Worm (Caenorhabditis elegans) whole organism, midembryonic: ENCODE results near the gene nhr-90.

ENCODE experiments used
- T22C8.4 ChIP-seq: fragments of 200-800 bp; sonication (Bioruptor generic); IDR thresholded peaks from 2 replicates; pipeline ENCODE4 v1.3.6; 2022; ENCODE audit warnings: missing genetic modification characterization, missing compliant biosample characterization
- cog-1 ChIP-seq: sonication (generic microtip); optimal IDR thresholded peaks from 2 replicates; lab custom pipeline; 2016; ENCODE audit warnings: missing genetic modification characterization, missing compliant biosample characterization
- flt-1 ChIP-seq: fragments of 200-800 bp; sonication (Bioruptor generic); IDR thresholded peaks from 2 replicates; pipeline ENCODE4 v1.3.6; 2022; ENCODE audit warnings: missing genetic modification characterization, missing compliant biosample characterization
- klf-2 ChIP-seq: fragments of 200-800 bp; sonication (Bioruptor generic); conservative IDR thresholded peaks from 2 replicates; pipeline ENCODE4 v1.3.6; 2022; ENCODE audit warnings: missing genetic modification reagents, missing genetic modification characterization, missing compliant biosample characterization
- med-1 ChIP-seq: sonication (generic microtip); optimal IDR thresholded peaks from 2 replicates; lab custom pipeline; 2017; ENCODE audit warnings: missing genetic modification characterization, mild to moderate bottlenecking, missing compliant biosample characterization, antibody characterized with exemption, missing genetic modification reagents; ENCODE audit not compliant: insufficient read depth
- ref-1 ChIP-seq: fragments of 200-800 bp; sonication (Bioruptor generic); conservative IDR thresholded peaks from 2 replicates; pipeline ENCODE4 v1.3.6; 2022; ENCODE audit warnings: missing genetic modification reagents, missing genetic modification characterization, missing compliant biosample characterization
- tab-1 ChIP-seq: fragments of 200-800 bp; sonication (Bioruptor generic); IDR thresholded peaks from 2 replicates; pipeline ENCODE4 v1.3.6; 2022; ENCODE audit warnings: missing genetic modification characterization, missing compliant biosample characterization
- ztf-23 ChIP-seq: fragments of 200-800 bp; sonication (Bioruptor generic); IDR thresholded peaks from 2 replicates; pipeline ENCODE4 v1.3.6; 2022; ENCODE audit warnings: missing genetic modification reagents, missing genetic modification characterization, missing compliant biosample characterization
- ztf-29 ChIP-seq: fragments of 200-800 bp; sonication (Bioruptor generic); IDR thresholded peaks from 2 replicates; pipeline ENCODE4 v1.3.6; 2022; ENCODE audit warnings: missing genetic modification reagents, missing genetic modification characterization, missing compliant biosample characterization

DNA sequence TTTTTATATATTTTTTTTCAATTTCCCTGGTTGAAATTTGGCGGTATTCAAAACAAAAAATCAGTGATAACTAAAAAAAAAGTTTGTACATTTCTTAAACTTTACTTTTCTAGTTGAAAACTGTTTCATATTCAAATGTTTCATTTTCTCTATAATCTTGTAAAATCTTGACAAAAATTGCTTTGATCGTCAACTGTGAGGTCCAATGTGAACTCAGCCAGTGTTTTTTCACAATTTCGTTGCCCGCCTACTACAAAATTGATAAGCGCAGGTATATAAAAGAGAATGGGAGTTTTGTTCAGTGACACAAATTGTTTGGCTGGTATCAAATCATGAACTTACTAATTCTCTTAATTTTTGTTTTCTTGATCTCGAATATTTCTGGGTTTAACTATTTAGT is 36.6 kb downstream of the nhr-90 start, which contains the start of gene ugt-42:
- TF ChIP-seq med-1 (GFP tag; lab: Kevin White, UChicago) (no peak), flt-1 (GFP tag; lab: Robert Waterston, UW) (no peak), tab-1 (GFP tag; lab: Robert Waterston, UW) (no peak), ztf-23 (GFP tag; lab: Robert Waterston, UW) (no peak), cog-1 (no peak), ref-1 (GFP tag; lab: Robert Waterston, UW) (no peak), T22C8.4 (GFP tag; lab: Robert Waterston, UW) (no peak), ztf-29 (GFP tag; lab: Robert Waterston, UW) (no peak), klf-2 (GFP tag; lab: Robert Waterston, UW) (no peak)
